Worm (Caenorhabditis elegans) whole organism, L2 larva: ENCODE data around the gene K07D4.4.

ENCODE experiments used
- R02D3.7 ChIP-seq: fragments of 150-350 bp; optimal IDR thresholded peaks from 2 replicates; lab custom pipeline; 2014; ENCODE audit warnings: missing biosample characterization, missing genetic modification characterization
- ZK546.5 ChIP-seq: sonication (generic microtip); optimal IDR thresholded peaks from 2 replicates; lab custom pipeline; 2017; ENCODE audit warnings: missing biosample characterization, missing genetic modification characterization
- aly-2 ChIP-seq: fragments of 150-350 bp; optimal IDR thresholded peaks from 2 replicates; lab custom pipeline; 2014; ENCODE audit warnings: missing biosample characterization, missing genetic modification characterization
- ceh-82 ChIP-seq: fragments of 150-350 bp; optimal IDR thresholded peaks from 2 replicates; lab custom pipeline; 2014; ENCODE audit warnings: missing biosample characterization, missing genetic modification characterization
- crh-2 ChIP-seq: sonication (generic microtip); optimal IDR thresholded peaks from 2 replicates; lab custom pipeline; 2017; ENCODE audit warnings: missing biosample characterization, missing genetic modification characterization
- dmd-4 ChIP-seq: sonication (generic microtip); optimal IDR thresholded peaks from 2 replicates; lab custom pipeline; 2017; ENCODE audit warnings: missing biosample characterization, missing genetic modification characterization
- egl-27 ChIP-seq: sonication (generic microtip); optimal IDR thresholded peaks from 3 replicates; lab custom pipeline; 2017; ENCODE audit warnings: missing biosample characterization, missing genetic modification reagents, missing genetic modification characterization
- elt-1 ChIP-seq: fragments of 150-350 bp; optimal IDR thresholded peaks from 2 replicates; lab custom pipeline; 2014; ENCODE audit warnings: missing biosample characterization, missing genetic modification characterization
- elt-3 ChIP-seq: sonication (generic microtip); optimal IDR thresholded peaks from 2 replicates; lab custom pipeline; 2017; ENCODE audit warnings: missing biosample characterization, missing genetic modification characterization
- fos-1 ChIP-seq: fragments of 150-350 bp; optimal IDR thresholded peaks from 2 replicates; lab custom pipeline; 2014; ENCODE audit warnings: missing biosample characterization, missing genetic modification characterization
- lin-11 ChIP-seq: fragments of 150-350 bp; sonication (generic microtip); optimal IDR thresholded peaks from 2 replicates; lab custom pipeline; 2014; ENCODE audit warnings: missing biosample characterization, missing genetic modification characterization, inconsistent platforms, mixed read lengths
- lin-13 ChIP-seq: fragments of 150-350 bp; optimal IDR thresholded peaks from 2 replicates; lab custom pipeline; 2014; ENCODE audit warnings: missing biosample characterization, missing genetic modification reagents, missing genetic modification characterization
- lin-39 ChIP-seq: fragments of 150-350 bp; optimal IDR thresholded peaks from 2 replicates; lab custom pipeline; 2014; ENCODE audit warnings: missing biosample characterization, missing genetic modification reagents, missing genetic modification characterization
- mbf-1 ChIP-seq: sonication (generic microtip); optimal IDR thresholded peaks from 2 replicates; lab custom pipeline; 2017; ENCODE audit warnings: missing biosample characterization, missing genetic modification characterization
- mdl-1 ChIP-seq, 2 experiments: fragments of 150-350 bp in 1 of 2; sonication (generic microtip) in 1 of 2; optimal IDR thresholded peaks; 2 replicates each; lab custom pipeline; 2017; ENCODE audit warnings: missing biosample characterization in 2 of 2, missing genetic modification characterization in 2 of 2
- nhr-21 ChIP-seq: fragments of 150-350 bp; optimal IDR thresholded peaks from 2 replicates; lab custom pipeline; 2014; ENCODE audit warnings: missing biosample characterization, missing genetic modification characterization
- nhr-23 ChIP-seq: fragments of 150-350 bp; optimal IDR thresholded peaks from 2 replicates; lab custom pipeline; 2014; ENCODE audit warnings: missing biosample characterization, missing genetic modification reagents, missing genetic modification characterization
- nhr-237 ChIP-seq: fragments of 150-350 bp; optimal IDR thresholded peaks from 2 replicates; lab custom pipeline; 2014; ENCODE audit warnings: missing biosample characterization, missing genetic modification characterization
- nhr-77 ChIP-seq: fragments of 150-350 bp; optimal IDR thresholded peaks from 2 replicates; lab custom pipeline; 2014; ENCODE audit warnings: missing biosample characterization, missing genetic modification characterization
- peb-1 ChIP-seq: fragments of 150-350 bp; optimal IDR thresholded peaks from 2 replicates; lab custom pipeline; 2014; ENCODE audit warnings: missing biosample characterization, missing genetic modification characterization
- sma-3 ChIP-seq: sonication (generic microtip); optimal IDR thresholded peaks from 2 replicates; lab custom pipeline; 2016; ENCODE audit warnings: missing genetic modification reagents, missing genetic modification characterization, missing compliant biosample characterization
- sma-9 ChIP-seq, 2 experiments: fragments of 150-350 bp in 1 of 2; sonication (generic microtip) in 1 of 2; optimal IDR thresholded peaks; 2 replicates each; lab custom pipeline; 2014 to 2016; ENCODE audit warnings: missing genetic modification characterization in 2 of 2, mild to moderate bottlenecking in 1 of 2, missing biosample characterization in 1 of 2, missing compliant biosample characterization in 1 of 2, missing genetic modification reagents in 1 of 2, moderate library complexity in 1 of 2
- snpc-4 ChIP-seq: fragments of 150-350 bp; optimal IDR thresholded peaks from 2 replicates; lab custom pipeline; 2014; ENCODE audit warnings: missing biosample characterization, missing genetic modification characterization
- unc-39 ChIP-seq: fragments of 150-350 bp; optimal IDR thresholded peaks from 2 replicates; lab custom pipeline; 2014; ENCODE audit warnings: missing biosample characterization, missing genetic modification characterization
- unc-55 ChIP-seq: fragments of 150-350 bp; sonication (generic microtip); optimal IDR thresholded peaks from 3 replicates; lab custom pipeline; 2014; ENCODE audit warnings: missing biosample characterization, missing genetic modification reagents, missing genetic modification characterization
- unc-62 ChIP-seq: fragments of 150-350 bp; optimal IDR thresholded peaks from 2 replicates; lab custom pipeline; 2014; ENCODE audit warnings: missing biosample characterization, missing genetic modification reagents, missing genetic modification characterization
- zag-1 ChIP-seq: fragments of 150-350 bp; optimal IDR thresholded peaks from 2 replicates; lab custom pipeline; 2014; ENCODE audit warnings: missing biosample characterization, missing genetic modification characterization
- ztf-1 ChIP-seq: fragments of 200-800 bp; sonication (Bioruptor generic); conservative IDR thresholded peaks from 2 replicates; pipeline ENCODE4 v1.3.6; 2022; ENCODE audit warnings: missing genetic modification characterization, missing compliant biosample characterization
- ztf-11 ChIP-seq: sonication (generic microtip); optimal IDR thresholded peaks from 2 replicates; lab custom pipeline; 2017; ENCODE audit warnings: missing biosample characterization, missing genetic modification characterization
- ztf-4 ChIP-seq: fragments of 150-350 bp; optimal IDR thresholded peaks from 2 replicates; lab custom pipeline; 2014; ENCODE audit warnings: missing biosample characterization, missing genetic modification characterization

Gene K07D4.4

DNA sequence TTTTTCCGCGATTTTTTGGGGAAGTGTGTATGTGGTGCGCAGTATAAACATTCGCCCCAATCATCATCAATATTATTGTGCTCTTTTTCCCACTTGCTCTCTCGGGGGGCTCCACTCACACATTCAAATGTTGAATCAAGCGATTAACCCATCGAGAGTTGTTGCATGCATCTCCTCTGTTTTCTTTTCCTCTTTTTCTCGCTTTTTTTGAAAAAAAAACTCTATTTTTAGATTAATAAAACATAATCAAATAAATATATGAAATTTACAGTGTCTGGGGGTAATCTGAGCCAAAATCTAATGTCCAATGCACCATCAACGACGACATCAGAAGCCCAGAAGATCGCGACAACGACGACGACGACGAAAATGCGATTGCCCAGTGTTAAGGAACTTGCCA is 27.6 kb downstream of the K07D4.4 start, which contains the start of gene ephx-1:
TSS of gene ephx-1 (plus strand) at position 301 of the 400 bp plus-strand sequence.
- no peak for TF ChIP-seq mdl-1 (tag; optimal IDR thresholded peaks at IDR 0.05; lab: Kevin White, UChicago)
- TF ChIP-seq elt-1 = no peak
- TF ChIP-seq aly-2 (tag; lab: Kevin White, UChicago) = no peak

DNA sequence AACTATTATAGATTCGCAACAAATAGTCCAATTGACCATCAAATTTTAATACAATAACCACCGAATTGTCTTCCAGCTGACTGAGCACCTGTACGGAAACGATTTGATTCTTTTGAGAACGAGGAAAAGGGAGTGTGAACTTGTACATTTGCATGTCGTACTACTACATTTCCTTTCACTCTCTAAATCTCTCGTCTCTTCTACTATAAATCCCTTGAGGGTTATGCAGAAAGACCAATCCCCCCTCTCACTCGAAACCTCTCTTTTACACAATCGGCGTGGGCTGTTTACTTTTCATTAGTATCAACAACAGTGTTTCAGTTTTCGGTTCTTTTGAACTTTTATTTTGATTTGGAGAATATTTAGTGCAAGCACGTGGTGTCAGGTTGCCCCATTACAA is 30.1 kb downstream of the K07D4.4 start:
- TF ChIP-seq nhr-77 (tag; lab: Kevin White, UChicago) = no peak
- TF ChIP-seq lin-13 (GFP tag; lab: Kevin White, UChicago) = no peak
- no peak for TF ChIP-seq ztf-1 (GFP tag; lab: Robert Waterston, UW)
- no peak for TF ChIP-seq egl-27
- no peak for TF ChIP-seq mbf-1 (tag; lab: Kevin White, UChicago)
- no peak for TF ChIP-seq sma-9 (GFP tag; optimal IDR thresholded peaks at IDR 0.05; lab: Kevin White, UChicago)
- no peak for TF ChIP-seq sma-9 (tag; optimal IDR thresholded peaks at IDR 0.05; lab: Kevin White, UChicago)

DNA sequence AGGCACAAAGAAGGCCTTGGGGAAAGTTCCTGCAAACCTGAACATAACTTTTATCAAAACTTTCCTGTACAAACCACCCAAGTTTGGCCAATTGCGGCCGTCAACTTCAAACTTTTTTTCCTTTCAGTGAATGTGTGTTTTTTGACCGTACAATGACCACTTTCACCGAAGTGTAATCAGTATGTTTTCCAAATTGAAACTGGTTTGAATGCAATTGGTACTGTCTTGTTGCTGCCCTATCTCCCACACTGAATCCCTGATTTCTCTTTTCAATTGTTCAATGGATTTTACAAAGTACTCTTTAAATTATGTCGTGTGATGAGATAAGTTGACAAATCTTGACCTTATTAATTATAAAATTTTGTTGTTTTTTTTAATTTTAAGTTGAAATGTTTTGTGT is 31.8 kb downstream of the K07D4.4 start:
- TF ChIP-seq unc-55 (GFP tag; lab: Kevin White, UChicago) (no peak), dmd-4 (tag; lab: Kevin White, UChicago) (no peak), peb-1 (tag; lab: Kevin White, UChicago) (no peak), ztf-4 (tag; lab: Kevin White, UChicago) (no peak), sma-3 (GFP tag; lab: Kevin White, UChicago) (no peak), ztf-11 (tag; lab: Kevin White, UChicago) (no peak), elt-3 (tag; lab: Kevin White, UChicago) (no peak), zag-1 (no peak)

DNA sequence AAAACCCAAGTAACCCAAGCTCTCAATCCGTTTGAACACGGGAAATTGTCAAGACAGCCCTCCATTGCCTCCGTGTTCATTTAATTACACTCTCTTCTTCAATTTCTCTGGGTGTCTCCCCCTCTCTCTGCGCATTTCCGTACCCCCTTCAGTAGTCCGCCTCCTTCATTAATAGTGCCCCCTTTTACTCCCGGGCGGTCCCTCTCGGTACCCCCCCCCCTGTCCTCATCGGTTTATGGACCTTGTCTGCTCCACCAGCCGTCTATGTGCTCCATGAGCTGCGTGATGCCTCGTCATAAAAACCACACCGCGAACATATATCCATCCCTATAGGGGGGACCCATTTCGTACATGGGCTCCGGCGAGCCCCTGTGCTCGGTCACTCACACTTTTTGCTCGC is 32.7 kb downstream of the K07D4.4 start:
- TF ChIP-seq ceh-82 (tag; lab: Kevin White, UChicago) (no peak), nhr-23 (tag; lab: Kevin White, UChicago) (no peak), nhr-77 (tag; lab: Kevin White, UChicago) (no peak), fos-1 (tag; lab: Kevin White, UChicago) (no peak), crh-2 (tag; lab: Kevin White, UChicago) (no peak), lin-39 (tag; lab: Kevin White, UChicago) (no peak), zag-1 (no peak), elt-1 (no peak), sma-3 (GFP tag; lab: Kevin White, UChicago) (no peak), nhr-21 (tag; lab: Kevin White, UChicago) (no peak), lin-11 (tag; lab: Kevin White, UChicago) (no peak), dmd-4 (tag; lab: Kevin White, UChicago) (no peak), nhr-237 (no peak), ZK546.5 (tag; lab: Kevin White, UChicago) (no peak)

DNA sequence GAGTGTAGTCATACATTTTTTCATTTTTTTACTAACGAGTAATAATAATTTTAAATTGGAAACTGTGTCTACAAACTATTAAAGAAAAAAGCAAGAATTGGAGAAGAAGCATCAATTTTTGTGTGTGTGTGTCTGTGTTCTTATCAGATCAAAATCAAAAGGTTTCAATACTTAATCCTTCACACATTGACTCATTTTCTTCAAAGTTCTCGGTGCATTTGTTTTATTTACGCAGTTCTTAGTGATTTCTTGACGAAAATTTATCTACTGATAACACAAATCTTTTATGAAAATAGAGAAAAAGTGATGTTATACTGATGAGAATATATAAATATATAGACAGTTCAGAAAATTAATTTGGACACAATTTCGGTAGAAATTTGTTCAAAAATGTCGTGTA is 36.2 kb downstream of the K07D4.4 start, which contains the start of gene clc-22:
TSS of gene clc-22 (minus strand) at position 71 of the 400 bp plus-strand sequence.
- TF ChIP-seq aly-2 (tag; lab: Kevin White, UChicago) (no peak), peb-1 (tag; lab: Kevin White, UChicago) (no peak), snpc-4 (tag; lab: Kevin White, UChicago) (no peak), R02D3.7 (tag; lab: Kevin White, UChicago) (no peak), fos-1 (tag; lab: Kevin White, UChicago) (peak; percentile 5), unc-39 (tag; lab: Kevin White, UChicago) (no peak), nhr-237 (no peak), unc-62 (no peak)

DNA sequence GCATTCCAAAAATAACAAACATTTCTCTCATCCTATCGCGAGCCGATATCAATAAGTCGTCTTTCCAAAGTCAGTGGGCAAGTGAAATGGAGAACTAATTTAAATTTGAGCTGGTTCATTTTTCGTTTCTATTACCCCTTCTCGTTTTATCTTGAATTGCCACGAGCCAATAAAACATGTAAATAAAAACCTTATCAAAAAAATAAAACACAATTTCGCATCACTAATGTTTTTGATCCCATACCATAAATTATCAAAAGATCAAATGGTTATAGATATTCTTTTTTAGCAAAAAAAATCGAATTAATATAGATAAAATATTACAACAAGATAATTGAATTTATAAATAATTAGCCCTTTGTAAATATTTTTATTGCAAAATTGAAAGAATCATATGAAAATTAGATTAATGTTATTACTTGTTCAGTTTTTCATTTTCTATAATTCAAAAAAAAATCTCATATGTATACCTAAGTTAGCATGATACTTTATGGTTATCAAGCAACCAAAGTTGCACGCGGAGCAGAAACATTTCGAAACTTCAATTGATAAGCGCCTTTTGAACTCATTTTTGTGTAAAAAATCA is 39.4 kb downstream of the K07D4.4 start, which contains the start of gene Y14H12A.1:
TSS of gene Y14H12A.1 (plus strand) at position 536 of the 586 bp plus-strand sequence.
- no peak for TF ChIP-seq lin-13 (GFP tag; lab: Kevin White, UChicago)
